Fruit fly (Drosophila melanogaster): ENCODE measurements around the gene CG42853.

dm6 chr3L:18081494-18081893 lies 40.3 kb downstream of the CG42853 start:
- TF ChIP-seq kay (GFP tag; ENCODE audit: borderline replicate concordance) (no peak), Mnt (GFP tag; optimal IDR thresholded peaks at IDR 0.05) (no peak), CG12768 (GFP tag; optimal IDR thresholded peaks at IDR 0.05) (no peak), ovo (GFP tag; optimal IDR thresholded peaks at IDR 0.05) (no peak), CG33017 (tag; optimal IDR thresholded peaks at IDR 0.05) (no peak), cnc (optimal IDR thresholded peaks at IDR 0.05) (no peak), CG11617 (GFP tag; optimal IDR thresholded peaks at IDR 0.05) (no peak), toe (GFP tag; optimal IDR thresholded peaks at IDR 0.05) (no peak), cic (GFP tag; optimal IDR thresholded peaks at IDR 0.05) (no peak), CG14711 (tag; optimal IDR thresholded peaks at IDR 0.05) (no peak), tj (GFP tag; optimal IDR thresholded peaks at IDR 0.05) (no peak)
